Fruit fly (Drosophila melanogaster): Measurements from ENCODE around the gene CG42467.

DNA sequence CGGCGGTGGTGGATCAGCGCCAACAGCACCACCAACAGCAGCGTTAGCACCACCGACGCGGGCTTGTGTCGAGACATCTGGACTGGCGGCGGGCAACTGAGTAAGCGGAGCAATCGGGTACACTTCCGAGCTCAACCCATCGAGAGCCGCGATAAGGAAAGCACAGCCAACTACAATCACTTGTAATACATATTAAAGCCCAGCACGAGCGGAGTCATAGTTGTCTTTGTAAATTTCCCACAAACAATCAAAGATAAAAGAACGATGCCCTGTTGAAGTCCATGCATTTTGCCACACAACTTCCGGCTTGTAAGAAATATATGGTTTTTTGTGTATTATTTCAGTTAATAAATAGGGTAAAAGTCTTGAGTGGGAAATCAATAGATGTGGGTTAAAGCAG is 5.9 kb downstream of the CG42467 start, which contains the start of gene CG31777:
- TF ChIP-seq br (GFP tag; optimal IDR thresholded peaks at IDR 0.05) (no peak), Dfd (GFP tag; optimal IDR thresholded peaks at IDR 0.05) (no peak)

Data from whole organism, wandering third instar larva.